Fruit fly (Drosophila melanogaster) whole organism, embryonic: ENCODE data around the gene Syp.

Source experiments
- CG3163 ChIP-seq: fragments of 200-800 bp; sonication (Bioruptor generic); optimal IDR thresholded peaks from 3 replicates; lab custom pipeline; 2016; ENCODE audit warnings: missing biosample characterization, missing genetic modification characterization
- CG4282 ChIP-seq: fragments of 200-800 bp; sonication (Bioruptor generic); optimal IDR thresholded peaks from 2 replicates; lab custom pipeline; 2016; ENCODE audit warnings: missing biosample characterization, missing genetic modification characterization
- E2f1 ChIP-seq: fragments of 200-800 bp; sonication (Bioruptor generic); IDR thresholded peaks from 2 replicates; pipeline ENCODE4 v1.3.6; 2022; ENCODE audit warnings: missing biosample characterization, missing genetic modification characterization
- Sin3A ChIP-seq: fragments of >200 bp; optimal IDR thresholded peaks from 2 replicates; lab custom pipeline; 2018
- Usf ChIP-seq: fragments of 200-800 bp; sonication (Bioruptor generic); optimal IDR thresholded peaks from 2 replicates; lab custom pipeline; 2017; ENCODE audit warnings: missing genotype, missing biosample characterization, missing genetic modification characterization
- pzg ChIP-seq: fragments of 200-800 bp; sonication (Bioruptor generic); optimal IDR thresholded peaks from 3 replicates; lab custom pipeline; 2018; ENCODE audit warnings: missing biosample characterization, mild to moderate bottlenecking, missing genetic modification characterization, moderate library complexity

dm6 chr3R:20837242-20837664 lies 80.7 kb downstream of the Syp start:
- TF ChIP-seq E2f1 (GFP tag; lab: Robert Waterston, UW) (no peak), pzg (GFP tag; lab: Kevin White, UChicago) (no peak), CG3163 (no peak), Usf (GFP tag; lab: Kevin White, UChicago) (no peak), Sin3A (no peak), CG4282 (GFP tag; lab: Kevin White, UChicago) (no peak)
